Worm (Caenorhabditis elegans) whole organism, mixed stage, embryonic: ENCODE measurements around the gene F40H3.1.

ENCODE experiments used
- ceh-43 ChIP-seq: fragments of 200-800 bp; sonication (Bioruptor generic); optimal IDR thresholded peaks from 2 replicates; lab custom pipeline; 2018; ENCODE audit warnings: mild to moderate bottlenecking, missing genetic modification characterization, moderate library complexity, missing compliant biosample characterization
- drap-1 ChIP-seq: fragments of 200-800 bp; sonication (Bioruptor generic); optimal IDR thresholded peaks from 3 replicates; lab custom pipeline; 2018; ENCODE audit warnings: mild to moderate bottlenecking, missing genetic modification characterization, missing compliant biosample characterization
- unc-62 ChIP-seq: fragments of 150-350 bp; optimal IDR thresholded peaks from 2 replicates; lab custom pipeline; 2014; ENCODE audit warnings: missing biosample characterization, missing genetic modification reagents, missing genetic modification characterization
- zip-8 ChIP-seq: fragments of 150-350 bp; optimal IDR thresholded peaks from 2 replicates; lab custom pipeline; 2014; ENCODE audit warnings: missing biosample characterization, missing genetic modification characterization

DNA sequence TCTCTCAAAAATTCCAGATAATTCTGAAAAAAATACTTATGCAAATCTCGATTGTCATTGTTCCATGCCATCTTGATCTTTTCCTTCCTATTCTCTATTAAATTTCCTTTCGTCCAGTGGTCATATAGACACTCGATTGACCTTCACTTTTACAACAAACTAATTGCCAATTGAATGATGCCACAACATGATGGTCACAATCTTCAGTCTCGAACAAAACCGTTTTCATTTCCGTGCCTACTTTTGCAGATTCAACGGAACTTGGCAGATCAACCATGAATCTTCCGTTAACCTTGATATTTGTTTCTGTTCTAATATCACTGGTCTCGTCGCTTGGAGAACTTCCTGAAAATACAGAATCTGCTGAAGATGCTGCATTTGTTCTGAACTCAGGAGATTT lies 6.2 kb upstream of the F40H3.1 start, which contains the start of gene F40H3.2:
- no peak for TF ChIP-seq drap-1
- no peak for TF ChIP-seq ceh-43 (GFP tag; lab: Kevin White, UChicago)
- no peak for TF ChIP-seq zip-8 (tag; lab: Kevin White, UChicago)
- no peak for TF ChIP-seq unc-62 (GFP tag; lab: Kevin White, UChicago)
